Worm (Caenorhabditis elegans): Measurements from ENCODE around the gene C04A2.15.

C04A2.15 gene

DNA sequence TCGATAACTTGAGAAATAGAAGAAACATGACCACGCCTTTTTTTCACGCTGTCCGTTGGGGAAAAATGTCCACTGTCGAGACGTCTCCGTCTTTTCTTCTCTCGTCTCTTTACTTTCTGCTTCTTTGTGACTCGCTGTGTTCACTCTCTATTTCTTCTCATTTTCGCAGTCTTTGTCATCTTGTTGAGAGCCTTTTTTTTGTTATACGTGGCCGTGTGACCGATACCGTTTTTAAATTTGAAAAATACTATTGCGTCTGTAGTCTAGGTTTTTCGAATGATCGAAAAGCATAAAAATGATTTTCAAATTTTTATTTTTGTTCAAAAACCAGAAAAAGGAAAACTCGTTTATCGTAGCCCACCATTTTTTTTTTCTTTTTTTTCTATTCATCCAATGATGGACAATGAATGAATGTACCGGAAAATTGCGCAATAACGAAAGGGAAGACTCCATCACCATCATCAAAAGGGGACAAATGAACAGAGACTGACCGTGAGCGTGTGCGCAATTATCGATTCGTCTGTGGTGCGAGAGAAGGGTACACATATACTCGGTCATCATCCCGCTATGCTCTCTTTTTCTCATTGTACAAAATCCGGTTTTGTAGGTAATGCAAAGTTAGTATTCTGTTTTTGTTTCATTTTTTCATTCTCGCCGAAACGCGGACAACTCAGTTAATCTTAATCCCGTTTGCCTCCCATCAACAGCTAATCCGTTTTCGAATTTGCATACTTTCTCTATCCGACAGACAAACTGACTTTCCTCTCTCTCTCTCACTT is 7.6 kb upstream of the C04A2.15 start:
- TF ChIP-seq crh-2 (tag; optimal IDR thresholded peaks at IDR 0.05) (peak; percentile 20), Y55F3AM.14 (GFP tag; optimal IDR thresholded peaks at IDR 0.05) (no peak), lsy-2 (tag; optimal IDR thresholded peaks at IDR 0.05) (peak in 1 of 2 experiments; percentile 31), nhr-129 (tag; optimal IDR thresholded peaks at IDR 0.05) (peak; percentile 24), nhr-12 (tag; optimal IDR thresholded peaks at IDR 0.05) (no peak), C34F6.9 (tag; optimal IDR thresholded peaks at IDR 0.05) (peak; percentile 30), egl-27 (tag; optimal IDR thresholded peaks at IDR 0.05) (peak; percentile 47), unc-55 (GFP tag; optimal IDR thresholded peaks at IDR 0.05) (peak; percentile 38), elt-1 (tag; optimal IDR thresholded peaks at IDR 0.05) (no peak), sma-9 (GFP tag; optimal IDR thresholded peaks at IDR 0.05) (peak; percentile 5), sma-9 (tag; optimal IDR thresholded peaks at IDR 0.05) (no peak)

DNA sequence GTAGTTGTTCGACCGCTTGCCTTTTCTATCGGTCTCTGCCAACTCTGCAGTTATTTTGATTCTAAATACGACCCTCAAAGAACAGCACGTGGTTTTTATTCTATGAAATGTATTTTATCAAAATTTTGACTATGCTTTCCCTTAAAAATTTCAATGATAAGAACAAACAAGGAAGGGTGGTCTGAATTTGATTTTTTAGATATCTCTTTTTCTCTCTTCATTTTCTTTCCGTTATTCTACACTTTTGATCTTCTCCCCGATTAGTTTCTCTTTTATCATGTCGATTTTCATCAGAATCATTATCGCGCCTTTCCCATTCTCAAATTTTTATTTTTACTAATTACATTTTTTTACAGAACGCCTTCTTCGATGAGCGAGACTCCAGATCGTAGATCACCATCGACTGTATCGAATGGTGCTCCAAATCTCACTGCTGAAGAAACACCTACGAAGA is 7.0 kb upstream of the C04A2.15 start:
- TF ChIP-seq nhr-10 (tag; optimal IDR thresholded peaks at IDR 0.05): no peak
- peak; percentile 6 for TF ChIP-seq C34F6.9 (tag; optimal IDR thresholded peaks at IDR 0.05)
- no peak for TF ChIP-seq nhr-12 (tag; optimal IDR thresholded peaks at IDR 0.05)
- TF ChIP-seq gmeb-1 (tag; optimal IDR thresholded peaks at IDR 0.05): peak; percentile 18
- no peak for TF ChIP-seq ceh-16 (tag; optimal IDR thresholded peaks at IDR 0.05)
- TF ChIP-seq nhr-11 (tag; optimal IDR thresholded peaks at IDR 0.05): no peak
- TF ChIP-seq lsy-2 (tag; optimal IDR thresholded peaks at IDR 0.05): peak in 1 of 2 experiments; percentile 18
- no peak for TF ChIP-seq lin-11 (tag; optimal IDR thresholded peaks at IDR 0.05)
- TF ChIP-seq blmp-1 (tag; optimal IDR thresholded peaks at IDR 0.05; ENCODE audit: insufficient read depth): peak; percentile 42
- no peak for TF ChIP-seq R02D3.7 (tag; optimal IDR thresholded peaks at IDR 0.05)
- TF ChIP-seq ztf-11 (tag; optimal IDR thresholded peaks at IDR 0.05): no peak
- no peak for TF ChIP-seq nhr-6 (tag; optimal IDR thresholded peaks at IDR 0.05)
- TF ChIP-seq mdl-1 (tag; optimal IDR thresholded peaks at IDR 0.05): no peak
- TF ChIP-seq egl-27 (tag; optimal IDR thresholded peaks at IDR 0.05): peak; percentile 74
- TF ChIP-seq nhr-25 (tag; optimal IDR thresholded peaks at IDR 0.05): peak; percentile 3
- TF ChIP-seq ztf-4 (tag; optimal IDR thresholded peaks at IDR 0.05): no peak
- TF ChIP-seq fos-1 (tag; optimal IDR thresholded peaks at IDR 0.05): peak; percentile 29
- TF ChIP-seq dmd-4 (tag; optimal IDR thresholded peaks at IDR 0.05): no peak
- TF ChIP-seq aly-2 (tag; optimal IDR thresholded peaks at IDR 0.05): no peak
- no peak for TF ChIP-seq nhr-23 (tag; optimal IDR thresholded peaks at IDR 0.05)

DNA sequence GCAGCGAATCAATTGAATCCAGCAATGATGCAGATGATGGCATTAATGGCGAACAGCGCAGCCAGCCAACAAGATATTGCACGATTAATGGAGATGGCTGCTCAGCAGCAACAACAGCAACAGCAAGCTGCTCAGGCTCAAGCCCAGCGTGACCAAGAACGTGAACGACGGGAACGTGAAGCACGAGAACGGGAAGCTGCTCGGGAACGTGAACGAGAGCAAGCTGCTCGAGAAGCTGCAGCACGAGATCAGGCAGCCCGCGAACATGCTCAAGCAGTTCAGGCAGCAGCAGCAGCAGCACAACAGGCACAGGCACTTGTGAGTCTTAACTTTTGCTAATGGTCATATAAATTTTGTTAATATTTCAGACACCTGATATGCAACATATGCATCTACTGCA is 5.3 kb upstream of the C04A2.15 start:
- TF ChIP-seq elt-1 (tag; optimal IDR thresholded peaks at IDR 0.05): no peak
- TF ChIP-seq unc-62 (GFP tag; optimal IDR thresholded peaks at IDR 0.05): no peak
- TF ChIP-seq nhr-129 (tag; optimal IDR thresholded peaks at IDR 0.05): no peak
- no peak for TF ChIP-seq C34F6.9 (tag; optimal IDR thresholded peaks at IDR 0.05)
- TF ChIP-seq dmd-4 (tag; optimal IDR thresholded peaks at IDR 0.05): no peak
- no peak for TF ChIP-seq Y55F3AM.14 (GFP tag; optimal IDR thresholded peaks at IDR 0.05)
- no peak for TF ChIP-seq ZK546.5 (tag; optimal IDR thresholded peaks at IDR 0.05)
- no peak for TF ChIP-seq nhr-11 (tag; optimal IDR thresholded peaks at IDR 0.05)
- no peak for TF ChIP-seq nhr-23 (tag; optimal IDR thresholded peaks at IDR 0.05)
- no peak for TF ChIP-seq R02D3.7 (tag; optimal IDR thresholded peaks at IDR 0.05)
- TF ChIP-seq mab-5 (tag; optimal IDR thresholded peaks at IDR 0.05): no peak
- no peak for TF ChIP-seq nhr-25 (tag; optimal IDR thresholded peaks at IDR 0.05)
- no peak for TF ChIP-seq ztf-1 (GFP tag; conservative IDR thresholded peaks at IDR 0.05)
- no peak for TF ChIP-seq F13H6.1 (tag; optimal IDR thresholded peaks at IDR 0.05)
- no peak for TF ChIP-seq egl-27 (tag; optimal IDR thresholded peaks at IDR 0.05)
- no peak for TF ChIP-seq crh-2 (tag; optimal IDR thresholded peaks at IDR 0.05)
- TF ChIP-seq nhr-12 (tag; optimal IDR thresholded peaks at IDR 0.05): no peak
- TF ChIP-seq fos-1 (tag; optimal IDR thresholded peaks at IDR 0.05): no peak

DNA sequence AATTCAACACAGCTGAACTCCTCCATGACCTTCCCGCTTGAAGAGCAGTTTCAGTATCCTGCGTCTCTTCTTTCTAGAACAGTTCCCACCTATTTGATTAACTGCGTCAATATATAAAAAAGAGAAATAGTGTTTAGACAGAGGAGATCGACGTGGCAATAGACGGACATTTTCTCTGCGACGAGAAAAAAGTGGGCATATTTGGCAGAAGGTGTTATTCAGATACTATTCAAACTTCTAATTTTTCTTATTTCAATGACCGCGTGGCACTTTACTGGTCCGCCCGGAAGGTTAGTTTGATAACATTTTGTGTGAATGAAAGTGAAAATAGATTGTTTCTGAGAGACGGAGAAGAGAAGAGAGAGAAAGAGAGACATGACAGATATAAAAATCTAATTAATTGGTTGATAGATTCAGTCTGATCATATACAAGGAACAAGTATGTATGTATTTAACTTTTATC is 4.1 kb upstream of the C04A2.15 start, which contains the start of gene tbc-6:
TSS of gene tbc-6 (plus strand) at position 208 of the 463 bp plus-strand sequence.
- TF ChIP-seq egl-27 (tag; optimal IDR thresholded peaks at IDR 0.05): peak; percentile 82
- no peak for TF ChIP-seq peb-1 (tag; optimal IDR thresholded peaks at IDR 0.05)
- TF ChIP-seq ceh-16 (tag; optimal IDR thresholded peaks at IDR 0.05): no peak
- TF ChIP-seq ceh-82 (tag; optimal IDR thresholded peaks at IDR 0.05): no peak
- peak; percentile 98 for TF ChIP-seq blmp-1 (tag; optimal IDR thresholded peaks at IDR 0.05; ENCODE audit: insufficient read depth)
- TF ChIP-seq sem-4 (tag; optimal IDR thresholded peaks at IDR 0.05): peak; percentile 60
- no peak for TF ChIP-seq F13H6.1 (tag; optimal IDR thresholded peaks at IDR 0.05)
- TF ChIP-seq C34F6.9 (tag; optimal IDR thresholded peaks at IDR 0.05): peak; percentile 35
- TF ChIP-seq nhr-129 (tag; optimal IDR thresholded peaks at IDR 0.05): peak; percentile 53
- peak in 1 of 2 experiments; percentile 18 for TF ChIP-seq mdl-1 (tag; optimal IDR thresholded peaks at IDR 0.05)
- TF ChIP-seq unc-62 (GFP tag; optimal IDR thresholded peaks at IDR 0.05): peak; percentile 55
- peak; percentile 67 for TF ChIP-seq fos-1 (tag; optimal IDR thresholded peaks at IDR 0.05)
- TF ChIP-seq mab-5 (tag; optimal IDR thresholded peaks at IDR 0.05): no peak
- TF ChIP-seq nhr-21 (tag; optimal IDR thresholded peaks at IDR 0.05): peak; percentile 79
- TF ChIP-seq R02D3.7 (tag; optimal IDR thresholded peaks at IDR 0.05): no peak
- no peak for TF ChIP-seq nhr-6 (tag; optimal IDR thresholded peaks at IDR 0.05)
- TF ChIP-seq ztf-4 (tag; optimal IDR thresholded peaks at IDR 0.05): peak; percentile 28
- no peak for TF ChIP-seq nhr-237 (tag; optimal IDR thresholded peaks at IDR 0.05)
- peak; percentile 51 for TF ChIP-seq nhr-77 (tag; optimal IDR thresholded peaks at IDR 0.05)
- peak; percentile 89 for TF ChIP-seq nhr-25 (tag; optimal IDR thresholded peaks at IDR 0.05)
- TF ChIP-seq crh-2 (tag; optimal IDR thresholded peaks at IDR 0.05): peak; percentile 83
- TF ChIP-seq nhr-10 (tag; optimal IDR thresholded peaks at IDR 0.05): peak; percentile 43
- TF ChIP-seq elt-3 (tag; optimal IDR thresholded peaks at IDR 0.05): no peak
- no peak for TF ChIP-seq mbf-1 (tag; optimal IDR thresholded peaks at IDR 0.05)
- TF ChIP-seq ama-1 (optimal IDR thresholded peaks at IDR 0.05): peak; percentile 47
- peak; percentile 68 for TF ChIP-seq sma-9 (GFP tag; optimal IDR thresholded peaks at IDR 0.05)
- TF ChIP-seq sma-9 (tag; optimal IDR thresholded peaks at IDR 0.05): no peak
- TF ChIP-seq lin-13 (GFP tag; optimal IDR thresholded peaks at IDR 0.05): peak; percentile 20
- no peak for TF ChIP-seq ztf-1 (GFP tag; conservative IDR thresholded peaks at IDR 0.05)
